Fruit fly (Drosophila melanogaster) whole organism, embryonic: Measurements from ENCODE around the gene PGRP-LA.

Experiments
- B-H2 ChIP-seq: fragments of 200-800 bp; sonication (Bioruptor generic); optimal IDR thresholded peaks from 2 replicates; lab custom pipeline; 2018; ENCODE audit warnings: missing biosample characterization, mild to moderate bottlenecking, missing genetic modification characterization
- BEAF-32 ChIP-seq: fragments of 200-800 bp; sonication (Bioruptor generic); optimal IDR thresholded peaks from 3 replicates; lab custom pipeline; 2017; ENCODE audit warnings: missing biosample characterization, missing genetic modification characterization, mild to moderate bottlenecking, moderate library complexity, missing genetic modification reagents
- Bteb2 ChIP-seq: fragments of 200-800 bp; sonication (Bioruptor generic); optimal IDR thresholded peaks from 2 replicates; lab custom pipeline; 2016; ENCODE audit warnings: missing biosample characterization, missing genetic modification characterization
- CG10321 ChIP-seq: fragments of 200-800 bp; sonication (Bioruptor generic); IDR thresholded peaks from 2 replicates; pipeline ENCODE4 v1.3.6; 2022; ENCODE audit warnings: missing biosample characterization, missing genetic modification characterization
- CG10366 ChIP-seq: fragments of 200-800 bp; sonication (Bioruptor generic); IDR thresholded peaks from 2 replicates; pipeline ENCODE4 v1.3.6; 2022; ENCODE audit warnings: missing biosample characterization, missing genetic modification characterization
- CG10431 ChIP-seq: fragments of 200-800 bp; sonication (Bioruptor generic); optimal IDR thresholded peaks from 3 replicates; lab custom pipeline; 2018; ENCODE audit warnings: missing biosample characterization, mild to moderate bottlenecking, missing genetic modification characterization
- CG11456 ChIP-seq: fragments of 200-800 bp; sonication (Bioruptor generic); IDR thresholded peaks from 3 replicates; pipeline ENCODE4 v1.3.6; 2022; ENCODE audit warnings: missing biosample characterization, missing genetic modification characterization
- CG11560 ChIP-seq: fragments of 200-800 bp; sonication (Bioruptor generic); IDR thresholded peaks from 3 replicates; pipeline ENCODE4 v1.3.6; 2022; ENCODE audit warnings: missing biosample characterization, missing genetic modification characterization
- CG12155 ChIP-seq: fragments of 200-800 bp; sonication (Bioruptor generic); optimal IDR thresholded peaks from 3 replicates; lab custom pipeline; 2016; ENCODE audit warnings: missing biosample characterization, missing genetic modification characterization
- CG12391 ChIP-seq: fragments of 200-800 bp; sonication (Bioruptor generic); optimal IDR thresholded peaks from 3 replicates; lab custom pipeline; 2018; ENCODE audit warnings: missing biosample characterization, mild to moderate bottlenecking, missing genetic modification characterization, moderate library complexity
- CG13296 ChIP-seq: fragments of 200-800 bp; sonication (Bioruptor generic); optimal IDR thresholded peaks from 3 replicates; lab custom pipeline; 2018; ENCODE audit warnings: missing biosample characterization, mild to moderate bottlenecking, missing genetic modification characterization
- CG1647 ChIP-seq: fragments of 200-800 bp; sonication (Bioruptor generic); optimal IDR thresholded peaks from 3 replicates; lab custom pipeline; 2016; ENCODE audit warnings: missing biosample characterization, missing genetic modification characterization
- CG17328 ChIP-seq: fragments of 200-800 bp; sonication (Bioruptor generic); IDR thresholded peaks from 2 replicates; pipeline ENCODE4 v1.3.6; 2022; ENCODE audit warnings: missing biosample characterization, missing genetic modification characterization
- CG17912 ChIP-seq: fragments of 200-800 bp; sonication (Bioruptor generic); optimal IDR thresholded peaks from 2 replicates; lab custom pipeline; 2018; ENCODE audit warnings: missing biosample characterization, mild to moderate bottlenecking, missing genetic modification characterization
- CG18011 ChIP-seq: fragments of 200-800 bp; sonication (Bioruptor generic); optimal IDR thresholded peaks from 2 replicates; lab custom pipeline; 2017; ENCODE audit warnings: missing biosample characterization, missing genetic modification characterization, mild to moderate bottlenecking, moderate library complexity, missing genotype
- CG32532 ChIP-seq: fragments of 200-800 bp; sonication (Bioruptor generic); IDR thresholded peaks from 2 replicates; pipeline ENCODE4 v1.3.6; 2022; ENCODE audit warnings: missing biosample characterization, missing genetic modification characterization
- CG32767 ChIP-seq: fragments of 200-800 bp; sonication (Bioruptor generic); IDR thresholded peaks from 2 replicates; pipeline ENCODE4 v1.3.6; 2022; ENCODE audit warnings: missing biosample characterization, missing genetic modification characterization
- CG34224 ChIP-seq: fragments of 200-800 bp; sonication (Bioruptor generic); IDR thresholded peaks from 3 replicates; pipeline ENCODE4 v1.3.6; 2022; ENCODE audit warnings: missing biosample characterization, missing genetic modification characterization; ENCODE audit not compliant: partially characterized antibody
- CG4328 ChIP-seq: fragments of 200-800 bp; sonication (Bioruptor generic); optimal IDR thresholded peaks from 3 replicates; lab custom pipeline; 2017; ENCODE audit warnings: missing biosample characterization, missing genetic modification reagents, missing genetic modification characterization
- CG4707 ChIP-seq: fragments of 200-800 bp; sonication (Bioruptor generic); optimal IDR thresholded peaks from 2 replicates; lab custom pipeline; 2018; ENCODE audit warnings: missing biosample characterization, mild to moderate bottlenecking, missing genetic modification characterization, moderate library complexity
- CG6254 ChIP-seq: fragments of 200-800 bp; sonication (Bioruptor generic); optimal IDR thresholded peaks from 3 replicates; lab custom pipeline; 2017; ENCODE audit warnings: mild to moderate bottlenecking, missing biosample characterization, missing genetic modification reagents, missing genetic modification characterization
- CG7963 ChIP-seq: fragments of 200-800 bp; sonication (Bioruptor generic); IDR thresholded peaks from 3 replicates; pipeline ENCODE4 v1.3.6; 2022; ENCODE audit warnings: missing biosample characterization, missing genetic modification characterization; ENCODE audit not compliant: partially characterized antibody
- CG7987 ChIP-seq: fragments of 200-800 bp; sonication (Bioruptor generic); optimal IDR thresholded peaks from 2 replicates; lab custom pipeline; 2018; ENCODE audit warnings: missing biosample characterization, mild to moderate bottlenecking, missing genetic modification characterization, moderate library complexity
- CG8359 ChIP-seq: fragments of 200-800 bp; sonication (Bioruptor generic); optimal IDR thresholded peaks from 2 replicates; lab custom pipeline; 2017; ENCODE audit warnings: missing biosample characterization, mild to moderate bottlenecking, missing genetic modification characterization, borderline replicate concordance
- CG8478 ChIP-seq: fragments of >200 bp; optimal IDR thresholded peaks from 2 replicates; lab custom pipeline; 2018
- CG9215 ChIP-seq: fragments of 200-800 bp; sonication (Bioruptor generic); IDR thresholded peaks from 2 replicates; pipeline ENCODE4 v1.3.6; 2022; ENCODE audit warnings: missing biosample characterization, missing genetic modification characterization
- D19B ChIP-seq: fragments of 200-800 bp; sonication (Bioruptor generic); optimal IDR thresholded peaks from 2 replicates; lab custom pipeline; 2017; ENCODE audit warnings: missing biosample characterization, mild to moderate bottlenecking, missing genetic modification characterization
- Fer1 ChIP-seq: fragments of 200-800 bp; sonication (Bioruptor generic); optimal IDR thresholded peaks from 2 replicates; lab custom pipeline; 2017; ENCODE audit warnings: missing biosample characterization, mild to moderate bottlenecking, missing genetic modification characterization
- HLH54F ChIP-seq: fragments of 200-800 bp; sonication (Bioruptor generic); optimal IDR thresholded peaks from 3 replicates; lab custom pipeline; 2016; ENCODE audit warnings: missing biosample characterization, missing genetic modification characterization
- Jarid2 ChIP-seq: fragments of 200-800 bp; sonication (Bioruptor generic); optimal IDR thresholded peaks from 3 replicates; lab custom pipeline; 2017; ENCODE audit warnings: mild to moderate bottlenecking, missing biosample characterization, missing genetic modification reagents, missing genetic modification characterization
- Ssrp ChIP-seq: fragments of 200-800 bp; sonication (Bioruptor generic); optimal IDR thresholded peaks from 2 replicates; lab custom pipeline; 2018; ENCODE audit warnings: missing biosample characterization, mild to moderate bottlenecking, missing genetic modification characterization, moderate library complexity
- YL-1 ChIP-seq: fragments of 200-800 bp; sonication (Bioruptor generic); optimal IDR thresholded peaks from 3 replicates; lab custom pipeline; 2017; ENCODE audit warnings: missing biosample characterization, mild to moderate bottlenecking, missing genetic modification characterization
- ase ChIP-seq: fragments of 200-800 bp; sonication (Bioruptor generic); IDR thresholded peaks from 3 replicates; pipeline ENCODE4 v1.3.6; 2022; ENCODE audit warnings: missing biosample characterization, missing genetic modification characterization
- cas ChIP-seq: fragments of 200-800 bp; sonication (Bioruptor generic); IDR thresholded peaks from 2 replicates; pipeline ENCODE4 v1.3.6; 2022; ENCODE audit warnings: missing biosample characterization, missing genetic modification characterization
- chinmo ChIP-seq: fragments of 200-800 bp; sonication (Bioruptor generic); IDR thresholded peaks from 4 replicates; pipeline ENCODE4 v1.3.6; 2022; ENCODE audit warnings: missing biosample characterization, missing genetic modification characterization; ENCODE audit not compliant: partially characterized antibody
- corto ChIP-seq: fragments of 200-800 bp; sonication (Bioruptor generic); optimal IDR thresholded peaks from 2 replicates; lab custom pipeline; 2016; ENCODE audit warnings: missing biosample characterization, mild to moderate bottlenecking, missing genetic modification characterization, moderate library complexity
- crol ChIP-seq: fragments of 200-800 bp; sonication (Bioruptor generic); IDR thresholded peaks from 2 replicates; pipeline ENCODE4 v1.3.6; 2022; ENCODE audit warnings: missing biosample characterization, missing genetic modification characterization
- emc ChIP-seq: fragments of 200-800 bp; sonication (Bioruptor generic); optimal IDR thresholded peaks from 2 replicates; lab custom pipeline; 2016; ENCODE audit warnings: missing biosample characterization, missing genetic modification characterization
- eve ChIP-seq, 2 experiments: fragments of >200 bp; optimal IDR thresholded peaks; 2 replicates each; lab custom pipeline; 2017; ENCODE audit warnings: missing biosample characterization in 2 of 2, missing genetic modification characterization in 2 of 2
- exex ChIP-seq: fragments of 200-800 bp; sonication (Bioruptor generic); optimal IDR thresholded peaks from 4 replicates; lab custom pipeline; 2018; ENCODE audit warnings: missing biosample characterization, mild to moderate bottlenecking, missing genetic modification characterization, moderate library complexity
- gcm ChIP-seq: fragments of 200-800 bp; sonication (Bioruptor generic); optimal IDR thresholded peaks from 2 replicates; lab custom pipeline; 2019; ENCODE audit warnings: missing biosample characterization, mild to moderate bottlenecking, missing genetic modification characterization, moderate library complexity
- klu ChIP-seq: fragments of 200-800 bp; sonication (Bioruptor generic); IDR thresholded peaks from 2 replicates; pipeline ENCODE4 v1.3.6; 2022; ENCODE audit warnings: missing biosample characterization, missing genetic modification characterization
- lmd ChIP-seq: fragments of 200-800 bp; sonication (Bioruptor generic); IDR thresholded peaks from 2 replicates; pipeline ENCODE4 v1.3.6; 2022; ENCODE audit warnings: missing biosample characterization, missing genetic modification characterization
- pb ChIP-seq: fragments of 200-800 bp; sonication (Bioruptor generic); optimal IDR thresholded peaks from 3 replicates; lab custom pipeline; 2016; ENCODE audit warnings: missing biosample characterization, missing genetic modification characterization
- row ChIP-seq: fragments of 200-800 bp; sonication (Bioruptor generic); IDR thresholded peaks from 3 replicates; pipeline ENCODE4 v1.3.6; 2022; ENCODE audit warnings: missing biosample characterization, missing genetic modification characterization
- sim ChIP-seq: fragments of 200-800 bp; sonication (Bioruptor generic); IDR thresholded peaks from 2 replicates; pipeline ENCODE4 v1.3.6; 2022; ENCODE audit warnings: missing biosample characterization, missing genetic modification characterization
- so ChIP-seq: fragments of 200-800 bp; sonication (Bioruptor generic); IDR thresholded peaks from 3 replicates; pipeline ENCODE4 v1.3.6; 2022; ENCODE audit warnings: missing biosample characterization, missing genetic modification characterization
- stc ChIP-seq: fragments of 200-800 bp; sonication (Bioruptor generic); IDR thresholded peaks from 2 replicates; pipeline ENCODE4 v1.3.6; 2022; ENCODE audit warnings: missing biosample characterization, missing genetic modification characterization
- ttk ChIP-seq: fragments of 200-800 bp; sonication (Bioruptor generic); IDR thresholded peaks from 2 replicates; pipeline ENCODE4 v2.1.2; 2022; ENCODE audit warnings: missing biosample characterization, missing genetic modification characterization
- tup ChIP-seq: fragments of 200-800 bp; sonication (Bioruptor generic); optimal IDR thresholded peaks from 2 replicates; lab custom pipeline; 2016; ENCODE audit warnings: missing biosample characterization, mild to moderate bottlenecking, missing genetic modification characterization, moderate library complexity
- zf30C ChIP-seq: fragments of 200-800 bp; sonication (Bioruptor generic); optimal IDR thresholded peaks from 3 replicates; lab custom pipeline; 2018; ENCODE audit warnings: missing biosample characterization, mild to moderate bottlenecking, missing genetic modification characterization

The PGRP-LA gene

dm6 chr3L:9372278-9372975 lies 38.3 kb downstream of the PGRP-LA start, which contains the start of the genes Hsp67Bc, CG4456 and Hsp22 (continued):
- TF ChIP-seq CG11560 (no peak), klu (no peak), Bteb2 (GFP tag; lab: Kevin White, UChicago) (no peak), CG13296 (peak; percentile 29), CG12155 (GFP tag; lab: Kevin White, UChicago) (peak; percentile 32), emc (GFP tag; lab: Kevin White, UChicago) (no peak), CG11456 (GFP tag; lab: Robert Waterston, UW) (no peak), BEAF-32 (GFP tag; lab: Kevin White, UChicago) (no peak), D19B (GFP tag; lab: Kevin White, UChicago) (no peak), CG9215 (no peak), Ssrp (tag; lab: Kevin White, UChicago) (no peak), CG32532 (GFP tag; lab: Robert Waterston, UW) (no peak), CG10366 (no peak), CG34224 (GFP tag; lab: Robert Waterston, UW) (0 out of 3 replicates have a peak, but pooled peaks have one; percentile 35), CG12391 (tag; lab: Kevin White, UChicago) (no peak), cas (GFP tag; lab: Robert Waterston, UW) (no peak), CG17912 (GFP tag; lab: Kevin White, UChicago) (no peak), CG8478 (lab: Kevin White, UChicago) (no peak), Jarid2 (peak; percentile 35), CG7963 (no peak), CG17328 (GFP tag; lab: Robert Waterston, UW) (no peak), ase (GFP tag; lab: Robert Waterston, UW) (no peak), ttk (no peak), crol (GFP tag; lab: Robert Waterston, UW) (no peak), sim (GFP tag; lab: Robert Waterston, UW) (no peak), CG4707 (GFP tag; lab: Kevin White, UChicago) (no peak), CG1647 (GFP tag; lab: Kevin White, UChicago) (no peak), CG4328 (GFP tag; lab: Kevin White, UChicago) (no peak), zf30C (no peak), CG10431 (GFP tag; lab: Kevin White, UChicago) (no peak), lmd (GFP tag; lab: Robert Waterston, UW) (no peak), B-H2 (GFP tag; lab: Kevin White, UChicago) (no peak), CG7987 (GFP tag; lab: Kevin White, UChicago) (no peak), so (GFP tag; lab: Robert Waterston, UW) (no peak), stc (GFP tag; lab: Robert Waterston, UW) (no peak), exex (tag; lab: Kevin White, UChicago) (no peak), gcm (no peak), pb (GFP tag; lab: Kevin White, UChicago) (no peak), CG18011 (GFP tag; lab: Kevin White, UChicago) (no peak), chinmo (GFP tag; lab: Robert Waterston, UW) (peak; percentile 47; the same call in 1 of the 4 replicates), YL-1 (no peak), tup (GFP tag; lab: Kevin White, UChicago) (no peak), CG32767 (GFP tag; lab: Robert Waterston, UW) (no peak), CG6254 (GFP tag; lab: Kevin White, UChicago) (peak; percentile 18), eve (GFP tag; optimal IDR thresholded peaks at IDR 0.05; lab: Kevin White, UChicago) (no peak), CG10321 (GFP tag; lab: Robert Waterston, UW) (no peak), Fer1 (GFP tag; lab: Kevin White, UChicago) (peak; percentile 14), CG8359 (GFP tag; lab: Kevin White, UChicago) (no peak), HLH54F (GFP tag; lab: Kevin White, UChicago) (no peak), row (no peak), corto (GFP tag; lab: Kevin White, UChicago) (no peak)
